Worm (Caenorhabditis elegans): ENCODE results near the gene sfxn-1.5.

DNA sequence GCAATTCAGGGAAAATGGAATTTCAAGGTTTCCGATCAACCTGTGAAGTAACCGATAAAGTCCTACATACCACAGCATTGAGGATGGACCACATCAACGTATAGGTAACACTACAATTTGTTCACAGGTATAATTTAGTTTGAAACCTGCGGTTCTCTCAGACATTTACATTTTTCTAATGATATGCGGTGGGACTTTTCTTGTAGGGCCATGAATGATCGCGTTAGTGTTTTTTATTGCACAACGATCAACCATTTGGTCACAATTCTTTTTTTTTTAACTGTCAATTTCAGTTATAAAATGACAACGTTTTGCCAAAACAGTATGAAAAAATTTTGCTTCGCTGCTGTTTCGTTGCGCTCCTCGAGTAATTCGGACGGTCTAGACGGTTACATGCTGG, 35.2 kb upstream of the sfxn-1.5 start, which contains the start of gene C44C10.12:
- TF ChIP-seq tbx-11 (GFP tag; IDR thresholded peaks at IDR 0.05) (no peak), hnd-1 (tag; optimal IDR thresholded peaks at IDR 0.05) (no peak), ama-1 (optimal IDR thresholded peaks at IDR 0.05) (no peak), ceh-36 (tag; optimal IDR thresholded peaks at IDR 0.05) (no peak), sea-1 (GFP tag; conservative IDR thresholded peaks at IDR 0.05) (no peak), B0310.2 (tag; optimal IDR thresholded peaks at IDR 0.05) (no peak), scrt-1 (GFP tag; IDR thresholded peaks at IDR 0.05) (no peak), ceh-13 (GFP tag; optimal IDR thresholded peaks at IDR 0.05) (no peak), tra-4 (tag; optimal IDR thresholded peaks at IDR 0.05) (no peak), aly-1 (tag; optimal IDR thresholded peaks at IDR 0.05) (no peak), tbx-37 (GFP tag; conservative IDR thresholded peaks at IDR 0.05) (no peak), flt-1 (GFP tag; IDR thresholded peaks at IDR 0.05) (no peak)

All from whole organism, early embryonic.